Worm (Caenorhabditis elegans) whole organism, L4 larva: ENCODE data around the gene kap-1.

Source experiments
- D1046.2 ChIP-seq: fragments of 200-800 bp; sonication (Bioruptor generic); IDR thresholded peaks from 2 replicates; pipeline ENCODE4 v1.3.6; 2022; ENCODE audit warnings: missing genetic modification characterization, missing compliant biosample characterization
- F37D6.2 ChIP-seq: sonication (generic microtip); optimal IDR thresholded peaks from 2 replicates; lab custom pipeline; 2016; ENCODE audit warnings: mild to moderate bottlenecking, missing genetic modification characterization, missing compliant biosample characterization
- F44E2.7 ChIP-seq: fragments of 200-800 bp; sonication (Bioruptor generic); IDR thresholded peaks from 2 replicates; pipeline ENCODE4 v2.1.2; 2022; ENCODE audit warnings: missing genetic modification characterization, missing compliant biosample characterization
- Y105C5A.15 ChIP-seq: fragments of 200-800 bp; sonication (Bioruptor generic); IDR thresholded peaks from 2 replicates; pipeline ENCODE4 v1.3.6; 2022; ENCODE audit warnings: missing genetic modification characterization, missing compliant biosample characterization
- ZK337.2 ChIP-seq: fragments of 200-800 bp; sonication (Bioruptor generic); IDR thresholded peaks from 2 replicates; pipeline ENCODE4 v1.3.6; 2022; ENCODE audit warnings: missing genetic modification reagents, missing genetic modification characterization, missing compliant biosample characterization
- aha-1 ChIP-seq: fragments of 150-350 bp; peaks from one replicate; lab custom pipeline; 2014; ENCODE audit warnings: missing biosample characterization, missing genetic modification characterization
- daf-16 ChIP-seq, 3 experiments: sonication (generic microtip); optimal IDR thresholded peaks; 2 replicates each; lab custom pipeline; 2016 to 2017; ENCODE audit warnings: missing genetic modification characterization in 3 of 3, missing genetic modification reagents in 3 of 3, mild to moderate bottlenecking in 2 of 3, missing compliant biosample characterization in 2 of 3, missing biosample characterization in 1 of 3, moderate library complexity in 1 of 3
- dmd-6 ChIP-seq: fragments of 200-800 bp; sonication (Bioruptor generic); IDR thresholded peaks from 2 replicates; pipeline ENCODE4 v1.3.6; 2022; ENCODE audit warnings: missing genetic modification reagents, missing genetic modification characterization, missing compliant biosample characterization
- dmd-9 ChIP-seq: fragments of 200-800 bp; sonication (Bioruptor generic); IDR thresholded peaks from 2 replicates; pipeline ENCODE4 v1.3.6; 2022; ENCODE audit warnings: missing genetic modification reagents, missing genetic modification characterization, missing compliant biosample characterization
- dve-1 ChIP-seq: sonication (generic microtip); optimal IDR thresholded peaks from 2 replicates; lab custom pipeline; 2017; ENCODE audit warnings: antibody characterized with exemption, mild to moderate bottlenecking, missing genetic modification characterization, missing compliant biosample characterization; ENCODE audit not compliant: insufficient read depth
- gei-8 ChIP-seq: fragments of 200-800 bp; sonication (Bioruptor generic); optimal IDR thresholded peaks from 2 replicates; lab custom pipeline; 2018; ENCODE audit warnings: mild to moderate bottlenecking, missing genetic modification characterization, missing compliant biosample characterization
- hlh-11 ChIP-seq: fragments of 200-800 bp; sonication (Bioruptor generic); optimal IDR thresholded peaks from 2 replicates; lab custom pipeline; 2018; ENCODE audit warnings: mild to moderate bottlenecking, missing genetic modification characterization, missing compliant biosample characterization
- hlh-30 ChIP-seq: sonication (generic microtip); optimal IDR thresholded peaks from 2 replicates; lab custom pipeline; 2017; ENCODE audit warnings: antibody characterized with exemption, mild to moderate bottlenecking, missing genetic modification characterization, missing compliant biosample characterization; ENCODE audit not compliant: insufficient read depth
- hmg-1.1 ChIP-seq: fragments of 200-800 bp; sonication (Bioruptor generic); IDR thresholded peaks from 2 replicates; pipeline ENCODE4 v1.3.6; 2022; ENCODE audit warnings: missing genetic modification reagents, missing genetic modification characterization, missing compliant biosample characterization
- lsy-2 ChIP-seq, 2 experiments: fragments of 150-350 bp in 1 of 2; sonication (generic microtip) in 1 of 2; optimal IDR thresholded peaks; 2 replicates each; lab custom pipeline; 2014 to 2017; ENCODE audit warnings: missing biosample characterization in 2 of 2, missing genetic modification characterization in 2 of 2
- mep-1 ChIP-seq: fragments of 150-350 bp; sonication (generic microtip); optimal IDR thresholded peaks from 3 replicates; lab custom pipeline; 2014; ENCODE audit warnings: missing biosample characterization, missing genetic modification characterization
- mxl-3 ChIP-seq: fragments of 200-800 bp; sonication (Bioruptor generic); optimal IDR thresholded peaks from 2 replicates; lab custom pipeline; 2018; ENCODE audit warnings: mild to moderate bottlenecking, missing genetic modification characterization, missing compliant biosample characterization
- nhr-102 ChIP-seq: sonication (generic microtip); optimal IDR thresholded peaks from 2 replicates; lab custom pipeline; 2016; ENCODE audit warnings: mild to moderate bottlenecking, missing genetic modification characterization, moderate library complexity, missing compliant biosample characterization
- nhr-11 ChIP-seq: fragments of 150-350 bp; optimal IDR thresholded peaks from 2 replicates; lab custom pipeline; 2014; ENCODE audit warnings: missing biosample characterization, missing genetic modification characterization
- nhr-237 ChIP-seq: sonication (generic microtip); optimal IDR thresholded peaks from 2 replicates; lab custom pipeline; 2017; ENCODE audit warnings: missing biosample characterization, missing genetic modification characterization
- nhr-25 ChIP-seq: sonication (generic microtip); optimal IDR thresholded peaks from 2 replicates; lab custom pipeline; 2017; ENCODE audit warnings: missing genetic modification characterization, mild to moderate bottlenecking, missing compliant biosample characterization, antibody characterized with exemption, moderate library complexity, borderline replicate concordance; ENCODE audit not compliant: insufficient read depth
- nhr-28 ChIP-seq: fragments of 150-350 bp; optimal IDR thresholded peaks from 2 replicates; lab custom pipeline; 2014; ENCODE audit warnings: missing biosample characterization, missing genetic modification characterization
- nhr-41 ChIP-seq: fragments of 200-800 bp; sonication (Bioruptor generic); IDR thresholded peaks from 2 replicates; pipeline ENCODE4 v1.3.6; 2022; ENCODE audit warnings: missing genetic modification reagents, missing genetic modification characterization, missing compliant biosample characterization
- nhr-76 ChIP-seq: fragments of 150-350 bp; optimal IDR thresholded peaks from 2 replicates; lab custom pipeline; 2014; ENCODE audit warnings: missing biosample characterization, missing genetic modification characterization
- nhr-77 ChIP-seq: fragments of 150-350 bp; optimal IDR thresholded peaks from 2 replicates; lab custom pipeline; 2014; ENCODE audit warnings: missing biosample characterization, missing genetic modification characterization
- pha-4 ChIP-seq, 2 experiments: fragments of 150-350 bp in 1 of 2; fragments of 200-800 bp in 1 of 2; sonication (Bioruptor generic) in 1 of 2; IDR thresholded peaks in 1 of 2; optimal IDR thresholded peaks in 1 of 2; 2 replicates each; pipeline versions ENCODE4 v1.3.6 to Lab custom; 2014 to 2022; ENCODE audit warnings: missing genetic modification characterization in 2 of 2, missing genetic modification reagents in 2 of 2, missing biosample characterization in 1 of 2, missing compliant biosample characterization in 1 of 2
- pqm-1 ChIP-seq: sonication (generic microtip); optimal IDR thresholded peaks from 2 replicates; lab custom pipeline; 2017; ENCODE audit warnings: missing biosample characterization, missing genetic modification characterization
- set-16 ChIP-seq: fragments of 200-800 bp; sonication (Bioruptor generic); IDR thresholded peaks from 2 replicates; pipeline ENCODE4 v1.3.6; 2022; ENCODE audit warnings: missing genetic modification reagents, missing genetic modification characterization, missing compliant biosample characterization
- snpc-4 ChIP-seq: fragments of 150-350 bp; optimal IDR thresholded peaks from 2 replicates; lab custom pipeline; 2014; ENCODE audit warnings: missing biosample characterization, missing genetic modification characterization
- spr-3 ChIP-seq: fragments of 200-800 bp; sonication (Bioruptor generic); optimal IDR thresholded peaks from 2 replicates; lab custom pipeline; 2018; ENCODE audit warnings: mild to moderate bottlenecking, missing genetic modification characterization, missing compliant biosample characterization
- tra-1 ChIP-seq: fragments of 200-800 bp; sonication (Bioruptor generic); IDR thresholded peaks from 2 replicates; pipeline ENCODE4 v1.3.6; 2022; ENCODE audit warnings: missing genetic modification reagents, missing genetic modification characterization, missing compliant biosample characterization
- unc-62 ChIP-seq, 3 experiments: fragments of 150-350 bp in 1 of 3; sonication (generic microtip); optimal IDR thresholded peaks in 2 of 3; peaks in 1 of 3; 1 replicate in 1 of 3; 2 replicates in 2 of 3; lab custom pipeline; 2014 to 2017; ENCODE audit warnings: missing biosample characterization in 3 of 3, missing genetic modification characterization in 3 of 3, missing genetic modification reagents in 3 of 3, missing genotype in 1 of 3

Gene kap-1

DNA sequence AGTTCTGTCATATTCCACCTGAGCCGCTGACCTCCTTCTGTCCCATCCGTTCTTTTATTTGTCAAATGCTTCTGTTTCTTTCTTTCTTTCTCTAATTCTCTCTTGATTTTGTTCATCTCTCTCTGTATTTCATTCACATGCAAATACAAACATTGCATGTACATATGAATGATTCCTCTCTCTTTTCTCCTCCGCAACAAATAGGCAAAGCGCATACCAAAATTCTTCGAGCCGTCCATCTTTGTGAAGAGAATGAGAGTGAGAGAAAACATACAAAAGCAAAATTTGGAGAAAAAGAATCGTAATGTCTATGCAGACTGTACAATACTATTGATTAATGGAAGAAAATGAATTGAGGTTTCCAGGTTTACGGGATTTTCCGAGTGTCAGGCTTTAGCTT lies 21.3 kb upstream of the kap-1 start:
- TF ChIP-seq ZK337.2, result no peak
- TF ChIP-seq dve-1, result peak; percentile 42
- peak; percentile 23 for TF ChIP-seq hlh-30
- no peak for TF ChIP-seq nhr-11 (tag; lab: Kevin White, UChicago)
- no peak for TF ChIP-seq nhr-76 (tag; lab: Kevin White, UChicago)
- TF ChIP-seq pqm-1 (tag; lab: Kevin White, UChicago), result peak; percentile 69
- TF ChIP-seq nhr-25 (tag; lab: Kevin White, UChicago), result no peak
- TF ChIP-seq daf-16 (GFP tag; optimal IDR thresholded peaks at IDR 0.05; lab: Kevin White, UChicago), result no peak
- TF ChIP-seq daf-16 (tag; optimal IDR thresholded peaks at IDR 0.05; lab: Kevin White, UChicago), result peak; percentile 45
- TF ChIP-seq tra-1 (GFP tag; lab: Robert Waterston, UW), result no peak
- TF ChIP-seq hlh-11 (tag; lab: Kevin White, UChicago), result peak; percentile 20
- TF ChIP-seq hmg-1.1 (GFP tag; lab: Robert Waterston, UW), result no peak
- TF ChIP-seq pha-4 (GFP tag; IDR thresholded peaks at IDR 0.05; lab: Robert Waterston, UW), result no peak
- TF ChIP-seq pha-4 (tag; optimal IDR thresholded peaks at IDR 0.05; lab: Kevin White, UChicago), result peak; percentile 77
- TF ChIP-seq Y105C5A.15 (GFP tag; lab: Robert Waterston, UW), result no peak
- TF ChIP-seq set-16, result no peak
- TF ChIP-seq spr-3 (GFP tag; lab: Kevin White, UChicago), result no peak
- TF ChIP-seq snpc-4 (tag; lab: Kevin White, UChicago), result no peak
- TF ChIP-seq F37D6.2 (tag; lab: Kevin White, UChicago), result no peak
- TF ChIP-seq mep-1 (tag; lab: Kevin White, UChicago), result no peak
- TF ChIP-seq mxl-3 (GFP tag; lab: Kevin White, UChicago), result no peak
- TF ChIP-seq unc-62 (GFP tag; optimal IDR thresholded peaks at IDR 0.05 in 1 of 2; lab: Kevin White, UChicago), result peak in 1 of 2 experiments; percentile 53
- no peak for TF ChIP-seq unc-62 (tag; optimal IDR thresholded peaks at IDR 0.05; lab: Kevin White, UChicago)
- TF ChIP-seq dmd-9 (GFP tag; lab: Robert Waterston, UW), result no peak
- no peak for TF ChIP-seq gei-8 (GFP tag; lab: Kevin White, UChicago)
- peak in 1 of 2 experiments; percentile 15 for TF ChIP-seq lsy-2 (tag; optimal IDR thresholded peaks at IDR 0.05; lab: Kevin White, UChicago)
- no peak for TF ChIP-seq dmd-6

DNA sequence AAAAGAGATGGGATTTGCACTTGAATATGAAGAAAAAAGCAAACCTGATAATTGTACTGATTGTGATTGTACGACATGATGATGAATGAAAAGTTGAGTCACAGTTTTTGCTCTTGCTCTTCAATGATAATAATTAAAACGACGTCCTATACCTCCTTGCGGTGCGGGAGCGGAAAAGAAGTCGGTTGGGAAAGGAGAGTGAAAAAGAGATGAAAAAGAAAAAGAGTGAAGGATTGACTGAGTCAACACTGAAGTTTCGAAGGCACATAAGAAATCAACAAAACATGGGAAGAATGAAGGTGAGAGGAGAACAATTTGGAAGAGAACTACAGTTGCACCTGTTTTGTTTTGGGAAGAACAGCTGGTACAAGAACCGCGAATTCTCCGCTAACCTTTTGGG lies 19.2 kb upstream of the kap-1 start, which contains the start of gene F56C9.8:
F56C9.8 (minus strand) TSS at position 120 of the 400 bp plus-strand sequence.
- TF ChIP-seq nhr-77 (tag; lab: Kevin White, UChicago), result no peak
- TF ChIP-seq nhr-41 (GFP tag; lab: Robert Waterston, UW), result no peak
- peak; percentile 8 for TF ChIP-seq hlh-11 (tag; lab: Kevin White, UChicago)
- peak; percentile 26 for TF ChIP-seq pqm-1 (tag; lab: Kevin White, UChicago)
- no peak for TF ChIP-seq nhr-237 (tag; lab: Kevin White, UChicago)
- no peak for TF ChIP-seq daf-16 (GFP tag; optimal IDR thresholded peaks at IDR 0.05; lab: Kevin White, UChicago)
- peak; percentile 56 for TF ChIP-seq daf-16 (tag; optimal IDR thresholded peaks at IDR 0.05; lab: Kevin White, UChicago)

DNA sequence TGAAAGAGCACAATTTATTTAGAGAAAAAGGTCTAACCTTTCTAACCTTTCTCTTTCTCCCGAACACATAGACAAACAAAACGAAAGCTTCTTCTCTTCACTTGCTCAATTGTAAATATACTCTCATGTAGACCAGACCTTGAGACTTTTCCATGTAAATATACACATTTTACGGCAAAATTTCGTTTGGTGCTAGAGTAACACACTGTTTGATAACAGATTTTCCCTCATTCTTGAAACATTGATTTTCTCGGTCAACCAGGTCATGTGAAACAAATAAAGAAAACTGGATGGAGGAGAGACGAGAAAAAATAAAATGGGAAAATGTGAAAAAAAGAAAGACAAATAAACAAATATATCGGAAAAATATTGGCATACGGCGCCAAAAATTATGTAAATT lies 16.6 kb upstream of the kap-1 start:
- TF ChIP-seq aha-1 (tag; lab: Kevin White, UChicago) (peak; percentile 57), F44E2.7 (GFP tag; lab: Robert Waterston, UW) (no peak), daf-16 (GFP tag; optimal IDR thresholded peaks at IDR 0.05; lab: Kevin White, UChicago) (no peak), daf-16 (tag; optimal IDR thresholded peaks at IDR 0.05; lab: Kevin White, UChicago) (peak; percentile 73), pha-4 (GFP tag; IDR thresholded peaks at IDR 0.05; lab: Robert Waterston, UW) (no peak), pha-4 (tag; optimal IDR thresholded peaks at IDR 0.05; lab: Kevin White, UChicago) (peak; percentile 20), hlh-30 (peak; percentile 66), unc-62 (GFP tag; optimal IDR thresholded peaks at IDR 0.05 in 1 of 2; lab: Kevin White, UChicago) (peak in 1 of 2 experiments; percentile 62), unc-62 (tag; optimal IDR thresholded peaks at IDR 0.05; lab: Kevin White, UChicago) (no peak), nhr-28 (peak; percentile 35), D1046.2 (GFP tag; lab: Robert Waterston, UW) (no peak), hlh-11 (tag; lab: Kevin White, UChicago) (peak; percentile 12), dve-1 (peak; percentile 58), nhr-102 (tag; lab: Kevin White, UChicago) (no peak)
